Fruit fly (Drosophila melanogaster) whole organism, prepupa: Measurements from ENCODE around the gene rempA.

Experiments used
- Blimp-1 ChIP-seq: fragments of 200-800 bp; sonication (Bioruptor generic); optimal IDR thresholded peaks from 3 replicates; lab custom pipeline; 2017; ENCODE audit warnings: missing biosample characterization, missing genetic modification characterization, mild to moderate bottlenecking, moderate library complexity, missing genetic modification reagents
- CG11294 ChIP-seq: fragments of 200-800 bp; sonication (Bioruptor generic); IDR thresholded peaks from 2 replicates; pipeline ENCODE4 v1.3.6; 2022; ENCODE audit warnings: missing biosample characterization, missing genetic modification characterization
- CG15336 ChIP-seq: fragments of 200-800 bp; sonication (Bioruptor generic); IDR thresholded peaks from 2 replicates; pipeline ENCODE4 v1.3.6; 2022; ENCODE audit warnings: missing biosample characterization, missing genetic modification characterization
- CG1621 ChIP-seq: fragments of 200-800 bp; sonication (Bioruptor generic); optimal IDR thresholded peaks from 3 replicates; lab custom pipeline; 2018; ENCODE audit warnings: missing biosample characterization, mild to moderate bottlenecking, missing genetic modification characterization
- CG16779 ChIP-seq: fragments of 200-800 bp; sonication (Bioruptor generic); optimal IDR thresholded peaks from 3 replicates; lab custom pipeline; 2017; ENCODE audit warnings: missing biosample characterization, mild to moderate bottlenecking, missing genetic modification characterization
- CG3032 ChIP-seq: fragments of 200-800 bp; optimal IDR thresholded peaks from 2 replicates; lab custom pipeline; 2019; ENCODE audit warnings: missing biosample characterization, mild to moderate bottlenecking, missing genetic modification characterization, moderate library complexity
- CG31627 ChIP-seq: fragments of 200-800 bp; sonication (Bioruptor generic); optimal IDR thresholded peaks from 3 replicates; lab custom pipeline; 2016; ENCODE audit warnings: missing biosample characterization, missing genetic modification characterization
- CG4318 ChIP-seq: fragments of 200-800 bp; sonication (Bioruptor generic); optimal IDR thresholded peaks from 3 replicates; lab custom pipeline; 2017; ENCODE audit warnings: missing biosample characterization, mild to moderate bottlenecking, missing genetic modification characterization
- CG6792 ChIP-seq: fragments of 200-800 bp; sonication (Bioruptor generic); optimal IDR thresholded peaks from 3 replicates; lab custom pipeline; 2016; ENCODE audit warnings: missing biosample characterization, missing genetic modification characterization
- CG6808 ChIP-seq: fragments of 200-800 bp; sonication (Bioruptor generic); optimal IDR thresholded peaks from 3 replicates; lab custom pipeline; 2017; ENCODE audit warnings: missing biosample characterization, missing genetic modification characterization, mild to moderate bottlenecking, moderate library complexity, missing genetic modification reagents
- CG7368 ChIP-seq: fragments of 200-800 bp; sonication (Bioruptor generic); optimal IDR thresholded peaks from 3 replicates; lab custom pipeline; 2016; ENCODE audit warnings: missing biosample characterization, missing genetic modification characterization
- Eip75B ChIP-seq: fragments of 200-800 bp; sonication (Bioruptor generic); optimal IDR thresholded peaks from 3 replicates; lab custom pipeline; 2016; ENCODE audit warnings: missing biosample characterization, missing genetic modification characterization
- Gug ChIP-seq: fragments of 200-800 bp; sonication (Bioruptor generic); IDR thresholded peaks from 2 replicates; pipeline ENCODE4 v1.3.6; 2022; ENCODE audit warnings: missing biosample characterization, missing genetic modification characterization
- Hr39 ChIP-seq: fragments of 200-800 bp; sonication (Bioruptor generic); optimal IDR thresholded peaks from 2 replicates; lab custom pipeline; 2016; ENCODE audit warnings: missing biosample characterization, missing genetic modification characterization
- Lpt ChIP-seq: fragments of 200-800 bp; sonication (Bioruptor generic); optimal IDR thresholded peaks from 3 replicates; lab custom pipeline; 2016; ENCODE audit warnings: missing biosample characterization, missing genetic modification characterization
- Met ChIP-seq: fragments of 200-800 bp; sonication (Bioruptor generic); optimal IDR thresholded peaks from 3 replicates; lab custom pipeline; 2016; ENCODE audit warnings: missing biosample characterization, missing genetic modification characterization
- Sox102F ChIP-seq: fragments of 200-800 bp; sonication (Bioruptor generic); optimal IDR thresholded peaks from 2 replicates; lab custom pipeline; 2016; ENCODE audit warnings: missing biosample characterization, mild to moderate bottlenecking, missing genetic modification characterization
- Sox14 ChIP-seq: fragments of 200-800 bp; sonication (Bioruptor generic); optimal IDR thresholded peaks from 3 replicates; lab custom pipeline; 2016; ENCODE audit warnings: missing biosample characterization, missing genetic modification characterization
- acj6 ChIP-seq: fragments of 200-800 bp; sonication (Bioruptor generic); optimal IDR thresholded peaks from 3 replicates; lab custom pipeline; 2016; ENCODE audit warnings: missing biosample characterization, missing genetic modification characterization
- cyc ChIP-seq: fragments of 200-800 bp; sonication (Bioruptor generic); optimal IDR thresholded peaks from 3 replicates; lab custom pipeline; 2016; ENCODE audit warnings: missing biosample characterization, missing genetic modification characterization
- dac ChIP-seq: fragments of 200-800 bp; sonication (Bioruptor generic); optimal IDR thresholded peaks from 2 replicates; lab custom pipeline; 2017; ENCODE audit warnings: missing biosample characterization, mild to moderate bottlenecking, missing genetic modification characterization
- dsx ChIP-seq: fragments of 200-800 bp; optimal IDR thresholded peaks from 3 replicates; lab custom pipeline; 2019; ENCODE audit warnings: missing biosample characterization, mild to moderate bottlenecking, missing genetic modification characterization, moderate library complexity; ENCODE audit not compliant: poor library complexity, severe bottlenecking
- eg ChIP-seq: fragments of 200-800 bp; sonication (Bioruptor generic); IDR thresholded peaks from 3 replicates; pipeline ENCODE4 v1.3.6; 2022; ENCODE audit warnings: missing biosample characterization, missing genetic modification characterization
- esn ChIP-seq: fragments of 200-800 bp; sonication (Bioruptor generic); optimal IDR thresholded peaks from 2 replicates; lab custom pipeline; 2016; ENCODE audit warnings: missing biosample characterization, mild to moderate bottlenecking, missing genetic modification characterization, moderate library complexity
- fd59A ChIP-seq: fragments of 200-800 bp; sonication (Bioruptor generic); optimal IDR thresholded peaks from 2 replicates; lab custom pipeline; 2017; ENCODE audit warnings: missing biosample characterization, mild to moderate bottlenecking, missing genetic modification characterization, missing genetic modification reagents
- fkh ChIP-seq: fragments of 200-800 bp; sonication (Bioruptor generic); optimal IDR thresholded peaks from 3 replicates; lab custom pipeline; 2017; ENCODE audit warnings: missing biosample characterization, mild to moderate bottlenecking, missing genetic modification characterization, moderate library complexity
- net ChIP-seq: fragments of 200-800 bp; sonication (Bioruptor generic); optimal IDR thresholded peaks from 3 replicates; lab custom pipeline; 2016; ENCODE audit warnings: missing biosample characterization, missing genetic modification characterization
- pdm3 ChIP-seq: fragments of 200-800 bp; sonication (Bioruptor generic); optimal IDR thresholded peaks from 3 replicates; lab custom pipeline; 2016; ENCODE audit warnings: missing biosample characterization, missing genetic modification characterization
- salr ChIP-seq, 2 experiments: fragments of 200-800 bp; sonication (Bioruptor generic); optimal IDR thresholded peaks; 3 replicates each; lab custom pipeline; 2016 to 2018; ENCODE audit warnings: missing biosample characterization in 2 of 2, missing genetic modification characterization in 2 of 2, mild to moderate bottlenecking in 1 of 2
- svp ChIP-seq: fragments of 200-800 bp; sonication (Bioruptor generic); peaks from one replicate; lab custom pipeline; 2016; ENCODE audit warnings: missing biosample characterization, missing genetic modification characterization
- topi ChIP-seq: fragments of 200-800 bp; sonication (Bioruptor generic); optimal IDR thresholded peaks from 3 replicates; lab custom pipeline; 2016; ENCODE audit warnings: missing biosample characterization, missing genetic modification characterization
- vri ChIP-seq: fragments of 200-800 bp; sonication (Bioruptor generic); optimal IDR thresholded peaks from 3 replicates; lab custom pipeline; 2016; ENCODE audit warnings: missing biosample characterization, mild to moderate bottlenecking, missing genetic modification characterization

The rempA gene

dm6 chr2L:602439-602879, 42.3 kb upstream of the rempA start, which contains the start of gene CG13689 (continued):
- TF ChIP-seq CG6792 (GFP tag; lab: Kevin White, UChicago): peak; percentile 10
- TF ChIP-seq net: peak; percentile 1
- peak; percentile 45 for TF ChIP-seq cyc (GFP tag; lab: Kevin White, UChicago)
- TF ChIP-seq Hr39: peak; percentile 51
- peak; percentile 28 for TF ChIP-seq topi (GFP tag; lab: Kevin White, UChicago)
- no peak for TF ChIP-seq CG11294
- no peak for TF ChIP-seq salr (GFP tag; optimal IDR thresholded peaks at IDR 0.05; lab: Kevin White, UChicago)

DNA sequence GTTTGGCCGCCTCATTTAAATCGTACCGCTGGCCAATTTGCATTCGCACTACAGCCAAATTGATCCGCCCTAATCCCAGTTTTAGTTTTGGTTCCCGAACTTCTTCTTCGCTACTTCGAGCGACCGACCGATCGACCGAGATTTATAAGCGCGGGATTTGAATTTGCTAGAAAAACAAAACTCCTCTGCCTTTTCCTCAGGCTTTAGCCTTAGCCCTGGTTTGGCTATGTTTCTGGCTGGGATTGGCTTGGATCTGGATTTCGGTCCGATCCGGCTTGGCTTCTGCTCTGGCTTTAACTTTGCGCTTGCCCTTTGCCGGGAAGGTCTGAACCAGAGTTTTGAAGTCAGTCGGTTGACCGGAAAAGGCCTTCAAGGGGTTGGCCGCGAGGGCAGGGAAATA, 41.7 kb upstream of the rempA start:
- TF ChIP-seq Lpt (no peak), Blimp-1 (GFP tag; lab: Kevin White, UChicago) (no peak), CG3032 (tag; lab: Kevin White, UChicago) (no peak), cyc (GFP tag; lab: Kevin White, UChicago) (no peak), acj6 (GFP tag; lab: Kevin White, UChicago) (no peak), CG1621 (no peak), Sox102F (GFP tag; lab: Kevin White, UChicago) (no peak), dac (GFP tag; lab: Kevin White, UChicago) (no peak), CG31627 (GFP tag; lab: Kevin White, UChicago) (no peak), esn (GFP tag; lab: Kevin White, UChicago) (no peak), topi (GFP tag; lab: Kevin White, UChicago) (no peak), Sox14 (no peak), Gug (GFP tag; lab: Robert Waterston, UW) (no peak)
- TF ChIP-seq, all 60 proteins: peak for 0

- no peak for TF ChIP-seq pdm3 (GFP tag; lab: Kevin White, UChicago)
- TF ChIP-seq dac (GFP tag; lab: Kevin White, UChicago): no peak
- TF ChIP-seq svp (GFP tag; lab: Kevin White, UChicago): no peak
- no peak for TF ChIP-seq Met
- no peak for TF ChIP-seq dsx (GFP tag; lab: Kevin White, UChicago)
- TF ChIP-seq CG1621: no peak
- TF ChIP-seq CG3032 (tag; lab: Kevin White, UChicago): no peak
- TF ChIP-seq net: no peak
- no peak for TF ChIP-seq Sox14
- no peak for TF ChIP-seq vri
- TF ChIP-seq Eip75B (GFP tag; lab: Kevin White, UChicago): no peak
- no peak for TF ChIP-seq CG16779 (tag; lab: Kevin White, UChicago)
- TF ChIP-seq Hr39: no peak
- TF ChIP-seq CG4318: no peak
- no peak for TF ChIP-seq CG15336 (GFP tag; lab: Robert Waterston, UW)
Measured at dm6 chr2L:597771-598170, 37.7 kb upstream of the rempA start.

dm6 chr2L:594635-595384, 34.7 kb upstream of the rempA start, which contains the start of gene Gsc:
TSS of gene Gsc (minus strand) at chr2L:594685.
- peak; percentile 30 for TF ChIP-seq CG7368 (GFP tag; lab: Kevin White, UChicago)
- TF ChIP-seq eg: no peak
- TF ChIP-seq fkh: peak; percentile 15

DNA sequence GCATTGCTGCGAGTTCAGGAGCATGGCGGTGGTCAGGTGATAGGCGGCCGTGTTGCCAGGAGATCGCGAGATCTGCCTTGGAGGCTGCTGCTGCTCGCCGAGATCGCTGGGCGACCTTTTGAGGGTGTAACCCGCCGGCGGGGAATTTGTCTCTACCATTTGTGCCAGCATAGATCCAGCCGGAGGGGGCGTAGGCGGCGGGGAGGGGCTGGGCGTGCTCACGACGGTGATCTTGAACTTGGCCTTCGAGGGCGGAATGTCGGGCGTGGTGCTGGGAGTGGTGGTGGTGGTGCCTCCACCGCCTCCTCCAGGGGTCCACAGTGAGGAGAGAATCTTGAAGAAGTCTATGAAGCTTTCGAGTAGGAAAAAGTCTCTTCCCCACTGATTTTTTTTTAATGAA, 33.9 kb upstream of the rempA start:
- TF ChIP-seq fd59A (GFP tag; lab: Kevin White, UChicago) (no peak), CG6808 (GFP tag; lab: Kevin White, UChicago) (no peak)
